Fruit fly (Drosophila melanogaster): ENCODE data around the gene CG33127.

DNA sequence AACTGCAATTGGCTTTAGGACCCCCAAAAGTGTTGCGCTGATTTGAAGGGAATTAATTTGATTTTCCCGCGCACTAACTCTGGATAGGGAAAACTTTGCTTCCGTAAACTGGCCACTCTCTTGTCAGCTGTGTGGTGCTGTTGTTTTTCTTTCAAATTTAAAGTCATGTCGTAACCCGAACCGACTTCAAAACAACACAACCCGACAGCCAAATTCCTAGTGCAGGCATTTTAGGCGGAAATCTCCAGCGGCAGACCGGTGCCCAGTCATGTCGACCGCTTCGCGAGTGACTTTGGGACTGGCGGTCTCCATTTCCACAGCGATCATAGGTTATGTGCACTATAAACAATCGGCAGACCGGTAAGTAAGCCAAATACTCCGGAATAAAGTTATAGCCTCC, 29.6 kb upstream of the CG33127 start, which contains the start of gene CG11562:
- no peak for TF ChIP-seq CG34367 (tag; optimal IDR thresholded peaks at IDR 0.05)
- no peak for TF ChIP-seq CG32121 (GFP tag; IDR thresholded peaks at IDR 0.05)
- no peak for TF ChIP-seq CG13204 (GFP tag; optimal IDR thresholded peaks at IDR 0.05)
- no peak for TF ChIP-seq D1 (tag; optimal IDR thresholded peaks at IDR 0.05)
- no peak for TF ChIP-seq CG12605 (GFP tag; IDR thresholded peaks at IDR 0.05)
- TF ChIP-seq CG14655 (GFP tag; optimal IDR thresholded peaks at IDR 0.05), result no peak
- no peak for TF ChIP-seq EcR (GFP tag; optimal IDR thresholded peaks at IDR 0.05)
- no peak for TF ChIP-seq Pif1B (GFP tag; optimal IDR thresholded peaks at IDR 0.05)
- no peak for TF ChIP-seq CG8301 (tag; optimal IDR thresholded peaks at IDR 0.05)
